Worm (Caenorhabditis elegans): Measurements from ENCODE around the gene C32H11.3.

- no peak for TF ChIP-seq flt-1 (GFP tag; IDR thresholded peaks at IDR 0.05)
- no peak for TF ChIP-seq T22C8.4 (GFP tag; IDR thresholded peaks at IDR 0.05)
- no peak for TF ChIP-seq cog-1 (tag; optimal IDR thresholded peaks at IDR 0.05)
- no peak for TF ChIP-seq klf-2 (GFP tag; conservative IDR thresholded peaks at IDR 0.05)
- no peak for TF ChIP-seq ztf-23 (GFP tag; IDR thresholded peaks at IDR 0.05)
- no peak for TF ChIP-seq med-1 (GFP tag; optimal IDR thresholded peaks at IDR 0.05; ENCODE audit: insufficient read depth)
- no peak for TF ChIP-seq ref-1 (GFP tag; conservative IDR thresholded peaks at IDR 0.05)
- TF ChIP-seq ztf-29 (GFP tag; IDR thresholded peaks at IDR 0.05), result no peak
- TF ChIP-seq tab-1 (GFP tag; IDR thresholded peaks at IDR 0.05), result no peak
Measured at ce11 chrIV:12957730-12958129, 39.4 kb downstream of the C32H11.3 start, which contains the start of gene F55G11.6.

Data from whole organism, midembryonic.